Fruit fly (Drosophila melanogaster) whole organism, prepupa: ENCODE data around the gene Taf9.
A peak's percentile ranks its signal among the peaks of the same experiment; 100 is the strongest.

Source experiments
- Blimp-1 ChIP-seq: fragments of 200-800 bp; sonication (Bioruptor generic); optimal IDR thresholded peaks from 3 replicates; lab custom pipeline; 2017; ENCODE audit warnings: missing biosample characterization, missing genetic modification characterization, mild to moderate bottlenecking, moderate library complexity, missing genetic modification reagents
- CG10631 ChIP-seq: fragments of 200-800 bp; sonication (Bioruptor generic); optimal IDR thresholded peaks from 2 replicates; lab custom pipeline; 2016; ENCODE audit warnings: missing biosample characterization, missing genetic modification characterization
- CG10669 ChIP-seq: fragments of 200-800 bp; sonication (Bioruptor generic); optimal IDR thresholded peaks from 3 replicates; lab custom pipeline; 2018; ENCODE audit warnings: missing biosample characterization, mild to moderate bottlenecking, missing genetic modification characterization, moderate library complexity
- CG11294 ChIP-seq: fragments of 200-800 bp; sonication (Bioruptor generic); IDR thresholded peaks from 2 replicates; pipeline ENCODE4 v1.3.6; 2022; ENCODE audit warnings: missing biosample characterization, missing genetic modification characterization
- CG15336 ChIP-seq: fragments of 200-800 bp; sonication (Bioruptor generic); IDR thresholded peaks from 2 replicates; pipeline ENCODE4 v1.3.6; 2022; ENCODE audit warnings: missing biosample characterization, missing genetic modification characterization
- CG16779 ChIP-seq: fragments of 200-800 bp; sonication (Bioruptor generic); optimal IDR thresholded peaks from 3 replicates; lab custom pipeline; 2017; ENCODE audit warnings: missing biosample characterization, mild to moderate bottlenecking, missing genetic modification characterization
- CG3032 ChIP-seq: fragments of 200-800 bp; optimal IDR thresholded peaks from 2 replicates; lab custom pipeline; 2019; ENCODE audit warnings: missing biosample characterization, mild to moderate bottlenecking, missing genetic modification characterization, moderate library complexity
- CG31627 ChIP-seq: fragments of 200-800 bp; sonication (Bioruptor generic); optimal IDR thresholded peaks from 3 replicates; lab custom pipeline; 2016; ENCODE audit warnings: missing biosample characterization, missing genetic modification characterization
- CG32006 ChIP-seq: fragments of 200-800 bp; sonication (Bioruptor generic); optimal IDR thresholded peaks from 3 replicates; lab custom pipeline; 2017; ENCODE audit warnings: missing biosample characterization, mild to moderate bottlenecking, missing genetic modification characterization
- CG34406 ChIP-seq: fragments of 200-800 bp; sonication (Bioruptor generic); optimal IDR thresholded peaks from 3 replicates; lab custom pipeline; 2016; ENCODE audit warnings: missing biosample characterization, missing genetic modification characterization
- CG3919 ChIP-seq: fragments of 200-800 bp; sonication (Bioruptor generic); optimal IDR thresholded peaks from 3 replicates; lab custom pipeline; 2016; ENCODE audit warnings: missing biosample characterization, missing genetic modification characterization
- CG4318 ChIP-seq: fragments of 200-800 bp; sonication (Bioruptor generic); optimal IDR thresholded peaks from 3 replicates; lab custom pipeline; 2017; ENCODE audit warnings: missing biosample characterization, mild to moderate bottlenecking, missing genetic modification characterization
- CG6276 ChIP-seq: fragments of 200-800 bp; sonication (Bioruptor generic); optimal IDR thresholded peaks from 2 replicates; lab custom pipeline; 2017; ENCODE audit warnings: missing biosample characterization, mild to moderate bottlenecking, missing genetic modification characterization
- CG6792 ChIP-seq: fragments of 200-800 bp; sonication (Bioruptor generic); optimal IDR thresholded peaks from 3 replicates; lab custom pipeline; 2016; ENCODE audit warnings: missing biosample characterization, missing genetic modification characterization
- CG6854 ChIP-seq: fragments of 200-800 bp; sonication (Bioruptor generic); optimal IDR thresholded peaks from 2 replicates; lab custom pipeline; 2017; ENCODE audit warnings: missing biosample characterization, mild to moderate bottlenecking, missing genetic modification characterization
- CG7368 ChIP-seq: fragments of 200-800 bp; sonication (Bioruptor generic); optimal IDR thresholded peaks from 3 replicates; lab custom pipeline; 2016; ENCODE audit warnings: missing biosample characterization, missing genetic modification characterization
- CG8119 ChIP-seq: fragments of 200-800 bp; sonication (Bioruptor generic); IDR thresholded peaks from 3 replicates; pipeline ENCODE4 v1.3.6; 2022; ENCODE audit warnings: missing biosample characterization, missing genetic modification characterization
- CG8319 ChIP-seq: fragments of 200-800 bp; sonication (Bioruptor generic); optimal IDR thresholded peaks from 3 replicates; lab custom pipeline; 2016; ENCODE audit warnings: missing biosample characterization, missing genetic modification characterization
- CG8632 ChIP-seq: fragments of 200-800 bp; sonication (Bioruptor generic); optimal IDR thresholded peaks from 3 replicates; lab custom pipeline; 2016; ENCODE audit warnings: missing biosample characterization, missing genetic modification characterization
- CG9139 ChIP-seq: fragments of 200-800 bp; sonication (Bioruptor generic); optimal IDR thresholded peaks from 3 replicates; lab custom pipeline; 2017; ENCODE audit warnings: missing biosample characterization, mild to moderate bottlenecking, missing genetic modification characterization
- Eip75B ChIP-seq: fragments of 200-800 bp; sonication (Bioruptor generic); optimal IDR thresholded peaks from 3 replicates; lab custom pipeline; 2016; ENCODE audit warnings: missing biosample characterization, missing genetic modification characterization
- Eip78C ChIP-seq: fragments of 200-800 bp; sonication (Bioruptor generic); peaks from one replicate; lab custom pipeline; 2016; ENCODE audit warnings: missing biosample characterization, missing genetic modification characterization
- Eip93F ChIP-seq: fragments of 200-800 bp; sonication (Bioruptor generic); optimal IDR thresholded peaks from 2 replicates; lab custom pipeline; 2016; ENCODE audit warnings: missing biosample characterization, mild to moderate bottlenecking, missing genetic modification characterization
- Ets21C ChIP-seq: fragments of 200-800 bp; sonication (Bioruptor generic); optimal IDR thresholded peaks from 3 replicates; lab custom pipeline; 2016; ENCODE audit warnings: missing biosample characterization, missing genetic modification characterization
- Ets96B ChIP-seq: fragments of 200-800 bp; optimal IDR thresholded peaks from 2 replicates; lab custom pipeline; 2019; ENCODE audit warnings: missing biosample characterization, mild to moderate bottlenecking, missing genetic modification characterization, moderate library complexity
- Gug ChIP-seq: fragments of 200-800 bp; sonication (Bioruptor generic); IDR thresholded peaks from 2 replicates; pipeline ENCODE4 v1.3.6; 2022; ENCODE audit warnings: missing biosample characterization, missing genetic modification characterization
- Hr39 ChIP-seq: fragments of 200-800 bp; sonication (Bioruptor generic); optimal IDR thresholded peaks from 2 replicates; lab custom pipeline; 2016; ENCODE audit warnings: missing biosample characterization, missing genetic modification characterization
- Hr4 ChIP-seq: fragments of 200-800 bp; sonication (Bioruptor generic); optimal IDR thresholded peaks from 3 replicates; lab custom pipeline; 2016; ENCODE audit warnings: missing biosample characterization, missing genetic modification characterization
- Lpt ChIP-seq: fragments of 200-800 bp; sonication (Bioruptor generic); optimal IDR thresholded peaks from 3 replicates; lab custom pipeline; 2016; ENCODE audit warnings: missing biosample characterization, missing genetic modification characterization
- OdsH ChIP-seq: fragments of 200-800 bp; sonication (Bioruptor generic); optimal IDR thresholded peaks from 3 replicates; lab custom pipeline; 2016; ENCODE audit warnings: missing biosample characterization, missing genetic modification characterization
- Smox ChIP-seq: fragments of 200-800 bp; sonication (Bioruptor generic); optimal IDR thresholded peaks from 3 replicates; lab custom pipeline; 2016; ENCODE audit warnings: missing biosample characterization, missing genetic modification characterization
- Sox102F ChIP-seq: fragments of 200-800 bp; sonication (Bioruptor generic); optimal IDR thresholded peaks from 2 replicates; lab custom pipeline; 2016; ENCODE audit warnings: missing biosample characterization, mild to moderate bottlenecking, missing genetic modification characterization
- Sox14 ChIP-seq: fragments of 200-800 bp; sonication (Bioruptor generic); optimal IDR thresholded peaks from 3 replicates; lab custom pipeline; 2016; ENCODE audit warnings: missing biosample characterization, missing genetic modification characterization
- Sox15 ChIP-seq: fragments of 200-800 bp; sonication (Bioruptor generic); optimal IDR thresholded peaks from 3 replicates; lab custom pipeline; 2016; ENCODE audit warnings: missing biosample characterization, missing genetic modification characterization
- achi ChIP-seq: fragments of 200-800 bp; sonication (Bioruptor generic); optimal IDR thresholded peaks from 3 replicates; lab custom pipeline; 2016; ENCODE audit warnings: missing biosample characterization, missing genetic modification characterization
- acj6 ChIP-seq: fragments of 200-800 bp; sonication (Bioruptor generic); optimal IDR thresholded peaks from 3 replicates; lab custom pipeline; 2016; ENCODE audit warnings: missing biosample characterization, missing genetic modification characterization
- cyc ChIP-seq: fragments of 200-800 bp; sonication (Bioruptor generic); optimal IDR thresholded peaks from 3 replicates; lab custom pipeline; 2016; ENCODE audit warnings: missing biosample characterization, missing genetic modification characterization
- dac ChIP-seq: fragments of 200-800 bp; sonication (Bioruptor generic); optimal IDR thresholded peaks from 2 replicates; lab custom pipeline; 2017; ENCODE audit warnings: missing biosample characterization, mild to moderate bottlenecking, missing genetic modification characterization
- dsx ChIP-seq: fragments of 200-800 bp; optimal IDR thresholded peaks from 3 replicates; lab custom pipeline; 2019; ENCODE audit warnings: missing biosample characterization, mild to moderate bottlenecking, missing genetic modification characterization, moderate library complexity; ENCODE audit not compliant: poor library complexity, severe bottlenecking
- eg ChIP-seq: fragments of 200-800 bp; sonication (Bioruptor generic); IDR thresholded peaks from 3 replicates; pipeline ENCODE4 v1.3.6; 2022; ENCODE audit warnings: missing biosample characterization, missing genetic modification characterization
- esn ChIP-seq: fragments of 200-800 bp; sonication (Bioruptor generic); optimal IDR thresholded peaks from 2 replicates; lab custom pipeline; 2016; ENCODE audit warnings: missing biosample characterization, mild to moderate bottlenecking, missing genetic modification characterization, moderate library complexity
- fd59A ChIP-seq: fragments of 200-800 bp; sonication (Bioruptor generic); optimal IDR thresholded peaks from 2 replicates; lab custom pipeline; 2017; ENCODE audit warnings: missing biosample characterization, mild to moderate bottlenecking, missing genetic modification characterization, missing genetic modification reagents
- fd85E ChIP-seq: fragments of 200-800 bp; sonication (Bioruptor generic); optimal IDR thresholded peaks from 3 replicates; lab custom pipeline; 2016; ENCODE audit warnings: missing biosample characterization, missing genetic modification characterization
- fkh ChIP-seq: fragments of 200-800 bp; sonication (Bioruptor generic); optimal IDR thresholded peaks from 3 replicates; lab custom pipeline; 2017; ENCODE audit warnings: missing biosample characterization, mild to moderate bottlenecking, missing genetic modification characterization, moderate library complexity
- lz ChIP-seq: fragments of 200-800 bp; sonication (Bioruptor generic); optimal IDR thresholded peaks from 3 replicates; lab custom pipeline; 2016; ENCODE audit warnings: missing biosample characterization, missing genetic modification characterization
- net ChIP-seq: fragments of 200-800 bp; sonication (Bioruptor generic); optimal IDR thresholded peaks from 3 replicates; lab custom pipeline; 2016; ENCODE audit warnings: missing biosample characterization, missing genetic modification characterization
- pdm3 ChIP-seq: fragments of 200-800 bp; sonication (Bioruptor generic); optimal IDR thresholded peaks from 3 replicates; lab custom pipeline; 2016; ENCODE audit warnings: missing biosample characterization, missing genetic modification characterization
- salr ChIP-seq, 2 experiments: fragments of 200-800 bp; sonication (Bioruptor generic); optimal IDR thresholded peaks; 3 replicates each; lab custom pipeline; 2016 to 2018; ENCODE audit warnings: missing biosample characterization in 2 of 2, missing genetic modification characterization in 2 of 2, mild to moderate bottlenecking in 1 of 2
- spab ChIP-seq: fragments of 200-800 bp; sonication (Bioruptor generic); optimal IDR thresholded peaks from 2 replicates; lab custom pipeline; 2017; ENCODE audit warnings: missing biosample characterization, mild to moderate bottlenecking, missing genetic modification characterization, missing genetic modification reagents
- ss ChIP-seq, 2 experiments: fragments of 200-800 bp; sonication (Bioruptor generic); optimal IDR thresholded peaks; 2 replicates in 1 of 2; 3 replicates in 1 of 2; lab custom pipeline; 2017 to 2018; ENCODE audit warnings: mild to moderate bottlenecking in 2 of 2, missing biosample characterization in 2 of 2, missing genetic modification characterization in 2 of 2, moderate library complexity in 1 of 2
- svp ChIP-seq: fragments of 200-800 bp; sonication (Bioruptor generic); peaks from one replicate; lab custom pipeline; 2016; ENCODE audit warnings: missing biosample characterization, missing genetic modification characterization
- topi ChIP-seq: fragments of 200-800 bp; sonication (Bioruptor generic); optimal IDR thresholded peaks from 3 replicates; lab custom pipeline; 2016; ENCODE audit warnings: missing biosample characterization, missing genetic modification characterization

Taf9 gene

dm6 chrX:17844623-17845022 lies 2.7 kb downstream of the Taf9 start, which contains the start of the genes CG8142 and Ucp4A:
Gene CG8142 (minus strand): TSS chrX:17844704.
Gene Ucp4A (plus strand): TSS chrX:17844949.
- TF ChIP-seq lz, result peak; percentile 83
- peak; percentile 81 for TF ChIP-seq Sox14 (GFP tag; lab: Kevin White, UChicago)
- TF ChIP-seq Eip75B (GFP tag; lab: Kevin White, UChicago), result peak; percentile 72
- peak; percentile 97 for TF ChIP-seq eg (GFP tag; lab: Robert Waterston, UW)
- peak; percentile 89 for TF ChIP-seq cyc
- peak; percentile 78 for TF ChIP-seq net
- no peak for TF ChIP-seq CG16779
- TF ChIP-seq Smox (GFP tag; lab: Kevin White, UChicago), result no peak
- TF ChIP-seq Eip93F (GFP tag; lab: Kevin White, UChicago), result peak; percentile 76
- TF ChIP-seq fkh (GFP tag; lab: Kevin White, UChicago), result peak; percentile 61
- peak; percentile 85 for TF ChIP-seq dsx (GFP tag; lab: Kevin White, UChicago)
- peak; percentile 88 for TF ChIP-seq CG6792 (GFP tag; lab: Kevin White, UChicago)
- peak; percentile 69 to 84 for TF ChIP-seq ss (GFP tag; optimal IDR thresholded peaks at IDR 0.05; lab: Kevin White, UChicago)
- peak; percentile 96 for TF ChIP-seq CG15336 (GFP tag; lab: Robert Waterston, UW)
- peak; percentile 96 for TF ChIP-seq Eip78C (GFP tag; lab: Kevin White, UChicago)
- TF ChIP-seq topi, result peak; percentile 85
- peak; percentile 84 for TF ChIP-seq esn
- TF ChIP-seq CG32006 (GFP tag; lab: Kevin White, UChicago), result peak; percentile 91
- TF ChIP-seq Hr39 (GFP tag; lab: Kevin White, UChicago), result peak; percentile 79
- peak; percentile 43 for TF ChIP-seq fd85E
- TF ChIP-seq Ets96B (tag; lab: Kevin White, UChicago), result peak; percentile 95
- TF ChIP-seq salr (GFP tag; optimal IDR thresholded peaks at IDR 0.05; lab: Kevin White, UChicago), result peak; percentile 61 to 85
- peak; percentile 91 for TF ChIP-seq acj6 (GFP tag; lab: Kevin White, UChicago)
- TF ChIP-seq CG8632 (GFP tag; lab: Kevin White, UChicago), result peak; percentile 85
- TF ChIP-seq Sox15 (GFP tag; lab: Kevin White, UChicago), result peak; percentile 89
- TF ChIP-seq CG10669 (GFP tag; lab: Kevin White, UChicago), result peak; percentile 90
- peak; percentile 77 for TF ChIP-seq Blimp-1 (GFP tag; lab: Kevin White, UChicago)
- peak; percentile 91 for TF ChIP-seq CG11294
- TF ChIP-seq dac (GFP tag; lab: Kevin White, UChicago), result peak; percentile 69
- peak; percentile 86 for TF ChIP-seq pdm3
- peak; percentile 96 for TF ChIP-seq svp (GFP tag; lab: Kevin White, UChicago)
- peak; percentile 57 for TF ChIP-seq CG6854 (GFP tag; lab: Kevin White, UChicago)
- peak; percentile 84 for TF ChIP-seq CG8319 (GFP tag; lab: Kevin White, UChicago)
- no peak for TF ChIP-seq CG4318
- peak; percentile 94 for TF ChIP-seq CG3032 (tag; lab: Kevin White, UChicago)
- TF ChIP-seq CG8119 (GFP tag; lab: Robert Waterston, UW), result peak; percentile 95
- peak; percentile 85 for TF ChIP-seq Lpt
- no peak for TF ChIP-seq Sox102F (GFP tag; lab: Kevin White, UChicago)
- TF ChIP-seq achi (GFP tag; lab: Kevin White, UChicago), result peak; percentile 88
- peak; percentile 92 for TF ChIP-seq OdsH (GFP tag; lab: Kevin White, UChicago)
- peak; percentile 92 for TF ChIP-seq CG3919 (GFP tag; lab: Kevin White, UChicago)
- peak; percentile 86 for TF ChIP-seq CG7368 (GFP tag; lab: Kevin White, UChicago)
- peak; percentile 69 for TF ChIP-seq Ets21C
- peak; percentile 82 for TF ChIP-seq CG31627 (GFP tag; lab: Kevin White, UChicago)
- TF ChIP-seq CG6276 (GFP tag; lab: Kevin White, UChicago), result no peak
- peak; percentile 81 for TF ChIP-seq CG9139 (GFP tag; lab: Kevin White, UChicago)
- TF ChIP-seq CG34406, result peak; percentile 88
- TF ChIP-seq Hr4 (GFP tag; lab: Kevin White, UChicago), result no peak
- peak; percentile 95 for TF ChIP-seq CG10631
- peak; percentile 80 for TF ChIP-seq spab
- peak; percentile 71 for TF ChIP-seq fd59A (GFP tag; lab: Kevin White, UChicago)
- TF ChIP-seq Gug, result peak; percentile 95
